Worm (Caenorhabditis elegans) whole organism, L1 larva: Measurements from ENCODE around the gene T06E4.7.

Experiments used
- alr-1 ChIP-seq: fragments of 200-800 bp; sonication (Bioruptor generic); optimal IDR thresholded peaks from 2 replicates; lab custom pipeline; 2018; ENCODE audit warnings: borderline replicate concordance, mild to moderate bottlenecking, missing genetic modification characterization, missing compliant biosample characterization
- ceh-82 ChIP-seq, 3 experiments: fragments of 150-350 bp in 1 of 3; sonication (generic microtip) in 2 of 3; optimal IDR thresholded peaks; 2 replicates each; lab custom pipeline; 2014 to 2017; ENCODE audit warnings: missing biosample characterization in 3 of 3, missing genetic modification characterization in 3 of 3
- mab-9 ChIP-seq: fragments of 200-800 bp; sonication (Bioruptor generic); IDR thresholded peaks from 2 replicates; pipeline ENCODE4 v1.3.6; 2022; ENCODE audit warnings: missing genetic modification reagents, missing genetic modification characterization, missing compliant biosample characterization
- swsn-7 ChIP-seq: sonication (generic microtip); optimal IDR thresholded peaks from 2 replicates; lab custom pipeline; 2016; ENCODE audit warnings: missing genetic modification characterization, missing compliant biosample characterization
- unc-62 ChIP-seq: fragments of 150-350 bp; optimal IDR thresholded peaks from 2 replicates; lab custom pipeline; 2014; ENCODE audit warnings: missing biosample characterization, missing genetic modification reagents, missing genetic modification characterization
- unc-86 ChIP-seq: sonication (generic microtip); optimal IDR thresholded peaks from 2 replicates; lab custom pipeline; 2016; ENCODE audit warnings: missing genetic modification characterization, missing compliant biosample characterization
- ztf-11 ChIP-seq, 2 experiments: sonication (generic microtip); optimal IDR thresholded peaks; 2 replicates each; lab custom pipeline; 2016 to 2017; ENCODE audit warnings: missing genetic modification characterization in 2 of 2, missing biosample characterization in 1 of 2, missing compliant biosample characterization in 1 of 2

DNA sequence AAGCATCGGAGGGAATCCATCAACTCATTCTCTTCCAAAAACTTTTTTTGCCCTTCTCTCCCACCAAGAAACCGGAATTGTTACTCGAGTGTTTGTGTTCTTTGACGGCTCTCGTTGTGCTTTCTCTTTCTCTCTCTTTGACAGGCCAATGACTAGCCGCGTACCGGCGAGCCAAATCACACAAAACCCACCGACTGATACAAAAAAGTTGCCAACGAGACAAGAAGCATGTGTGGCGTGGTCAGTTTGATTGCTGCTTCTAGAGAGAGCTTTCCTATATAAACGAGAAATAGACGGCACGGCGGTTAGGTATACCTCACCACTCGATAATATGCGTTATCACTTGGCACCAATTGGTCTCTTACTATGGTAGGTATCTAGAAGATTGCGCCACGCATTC lies 10.5 kb upstream of the T06E4.7 start, which contains the start of gene pqn-63:
- TF ChIP-seq swsn-7 (tag; lab: Kevin White, UChicago), result no peak
- no peak for TF ChIP-seq alr-1 (tag; lab: Kevin White, UChicago)
- no peak for TF ChIP-seq unc-86 (tag; lab: Kevin White, UChicago)
- TF ChIP-seq ztf-11 (tag; optimal IDR thresholded peaks at IDR 0.05; lab: Kevin White, UChicago), result no peak
- no peak for TF ChIP-seq ceh-82 (tag; optimal IDR thresholded peaks at IDR 0.05; lab: Kevin White, UChicago)
- TF ChIP-seq mab-9 (GFP tag; lab: Robert Waterston, UW), result no peak
- no peak for TF ChIP-seq unc-62 (GFP tag; lab: Kevin White, UChicago)
